Worm (Caenorhabditis elegans): ENCODE measurements around the gene ZK1320.3.

DNA sequence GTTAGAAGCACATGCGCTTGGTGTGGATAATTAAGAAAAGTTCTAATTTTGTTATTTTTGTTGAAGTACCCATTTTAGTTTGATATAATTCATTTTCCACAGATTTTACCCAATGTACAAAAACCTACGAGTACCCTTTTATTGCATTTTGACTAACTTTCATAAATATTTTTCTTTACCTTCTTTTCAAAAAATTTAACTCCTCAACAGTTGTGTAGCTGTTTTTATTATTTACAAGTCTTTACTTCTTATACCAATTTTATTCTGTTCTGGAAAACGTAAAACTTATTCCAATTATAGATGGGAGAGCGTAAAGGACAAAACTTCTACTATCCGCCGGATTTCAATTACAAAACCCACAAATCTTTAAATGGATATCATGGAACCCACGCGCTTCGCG is 11.0 kb downstream of the ZK1320.3 start, which contains the start of gene ZK1307.9:
- TF ChIP-seq unc-62 (GFP tag; optimal IDR thresholded peaks at IDR 0.05) (no peak), ZK546.5 (tag; optimal IDR thresholded peaks at IDR 0.05) (no peak), nhr-12 (tag; optimal IDR thresholded peaks at IDR 0.05) (no peak), nhr-25 (tag; optimal IDR thresholded peaks at IDR 0.05) (no peak), C34F6.9 (tag; optimal IDR thresholded peaks at IDR 0.05) (no peak), lin-39 (tag; optimal IDR thresholded peaks at IDR 0.05) (no peak), nhr-6 (tag; optimal IDR thresholded peaks at IDR 0.05) (no peak), mbf-1 (tag; optimal IDR thresholded peaks at IDR 0.05) (no peak), skn-1 (tag; optimal IDR thresholded peaks at IDR 0.05) (no peak), R02D3.7 (tag; optimal IDR thresholded peaks at IDR 0.05) (no peak), fos-1 (tag; optimal IDR thresholded peaks at IDR 0.05) (no peak), ztf-4 (tag; optimal IDR thresholded peaks at IDR 0.05) (no peak), mab-5 (tag; optimal IDR thresholded peaks at IDR 0.05) (no peak)

Data from whole organism, L2 larva.